Fruit fly (Drosophila melanogaster) whole organism, embryonic: ENCODE data around the gene ocn.

Experiments used
- CG1024 ChIP-seq: fragments of 200-800 bp; sonication (Bioruptor generic); IDR thresholded peaks from 2 replicates; pipeline ENCODE4 v1.3.6; 2022; ENCODE audit warnings: missing biosample characterization, missing genetic modification characterization
- CG10321 ChIP-seq: fragments of 200-800 bp; sonication (Bioruptor generic); IDR thresholded peaks from 2 replicates; pipeline ENCODE4 v1.3.6; 2022; ENCODE audit warnings: missing biosample characterization, missing genetic modification characterization
- CG10431 ChIP-seq: fragments of 200-800 bp; sonication (Bioruptor generic); optimal IDR thresholded peaks from 3 replicates; lab custom pipeline; 2018; ENCODE audit warnings: missing biosample characterization, mild to moderate bottlenecking, missing genetic modification characterization
- CG11696 ChIP-seq: fragments of 200-800 bp; sonication (Bioruptor generic); IDR thresholded peaks from 2 replicates; pipeline ENCODE4 v1.3.6; 2022; ENCODE audit warnings: missing biosample characterization, missing genetic modification characterization
- CG1233 ChIP-seq: fragments of 200-800 bp; sonication (Bioruptor generic); optimal IDR thresholded peaks from 4 replicates; lab custom pipeline; 2018; ENCODE audit warnings: missing biosample characterization, mild to moderate bottlenecking, missing genetic modification characterization
- CG13624 ChIP-seq: fragments of 200-800 bp; sonication (Bioruptor generic); optimal IDR thresholded peaks from 2 replicates; lab custom pipeline; 2016; ENCODE audit warnings: missing biosample characterization, missing genetic modification characterization
- CG14860 ChIP-seq: fragments of 200-800 bp; sonication (Bioruptor generic); IDR thresholded peaks from 3 replicates; pipeline ENCODE4 v1.3.6; 2022; ENCODE audit warnings: missing biosample characterization, missing genetic modification characterization; ENCODE audit not compliant: partially characterized antibody
- CG15269 ChIP-seq: fragments of 200-800 bp; sonication (Bioruptor generic); optimal IDR thresholded peaks from 2 replicates; lab custom pipeline; 2018; ENCODE audit warnings: missing biosample characterization, mild to moderate bottlenecking, missing genetic modification characterization, moderate library complexity
- CG1602 ChIP-seq: fragments of 200-800 bp; sonication (Bioruptor generic); optimal IDR thresholded peaks from 3 replicates; lab custom pipeline; 2016; ENCODE audit warnings: missing biosample characterization, missing genetic modification characterization
- CG17328 ChIP-seq: fragments of 200-800 bp; sonication (Bioruptor generic); IDR thresholded peaks from 2 replicates; pipeline ENCODE4 v1.3.6; 2022; ENCODE audit warnings: missing biosample characterization, missing genetic modification characterization
- CG2199 ChIP-seq: fragments of 200-800 bp; sonication (Bioruptor generic); IDR thresholded peaks from 3 replicates; pipeline ENCODE4 v1.3.6; 2022; ENCODE audit warnings: missing biosample characterization, missing genetic modification characterization
- CG3065 ChIP-seq: fragments of 200-800 bp; sonication (Bioruptor generic); optimal IDR thresholded peaks from 2 replicates; lab custom pipeline; 2016; ENCODE audit warnings: missing biosample characterization, missing genetic modification characterization
- CG34224 ChIP-seq: fragments of 200-800 bp; sonication (Bioruptor generic); IDR thresholded peaks from 3 replicates; pipeline ENCODE4 v1.3.6; 2022; ENCODE audit warnings: missing biosample characterization, missing genetic modification characterization; ENCODE audit not compliant: partially characterized antibody
- CG4424 ChIP-seq: fragments of 200-800 bp; sonication (Bioruptor generic); optimal IDR thresholded peaks from 3 replicates; lab custom pipeline; 2016; ENCODE audit warnings: missing biosample characterization, missing genetic modification characterization
- CG4730 ChIP-seq: fragments of 200-800 bp; sonication (Bioruptor generic); IDR thresholded peaks from 2 replicates; pipeline ENCODE4 v1.3.6; 2022; ENCODE audit warnings: missing biosample characterization, missing genetic modification characterization
- CG5953 ChIP-seq: fragments of 200-800 bp; sonication (Bioruptor generic); IDR thresholded peaks from 2 replicates; pipeline ENCODE4 v1.3.6; 2022; ENCODE audit warnings: missing biosample characterization, missing genetic modification characterization
- CG7786 ChIP-seq: fragments of 200-800 bp; sonication (Bioruptor generic); optimal IDR thresholded peaks from 2 replicates; lab custom pipeline; 2016; ENCODE audit warnings: missing biosample characterization, missing genetic modification characterization
- CG8765 ChIP-seq: fragments of 200-800 bp; sonication (Bioruptor generic); IDR thresholded peaks from 2 replicates; pipeline ENCODE4 v1.3.6; 2022; ENCODE audit warnings: missing biosample characterization, missing genetic modification characterization
- CG9797 ChIP-seq: fragments of 200-800 bp; sonication (Bioruptor generic); optimal IDR thresholded peaks from 3 replicates; lab custom pipeline; 2018; ENCODE audit warnings: missing biosample characterization, mild to moderate bottlenecking, missing genetic modification characterization
- CG9932 ChIP-seq: fragments of 200-800 bp; sonication (Bioruptor generic); IDR thresholded peaks from 2 replicates; pipeline ENCODE4 v1.3.6; 2022; ENCODE audit warnings: missing biosample characterization, missing genetic modification characterization
- CHES-1-like ChIP-seq: fragments of 200-800 bp; sonication (Bioruptor generic); optimal IDR thresholded peaks from 2 replicates; lab custom pipeline; 2016; ENCODE audit warnings: missing biosample characterization, missing genetic modification characterization
- CoRest ChIP-seq: fragments of 200-800 bp; sonication (Bioruptor generic); optimal IDR thresholded peaks from 3 replicates; lab custom pipeline; 2018; ENCODE audit warnings: missing biosample characterization, mild to moderate bottlenecking, missing genetic modification characterization, moderate library complexity
- D ChIP-seq, 2 experiments: fragments of 200-800 bp in 1 of 2; fragments of >200 bp in 1 of 2; sonication (Bioruptor generic) in 1 of 2; optimal IDR thresholded peaks; 2 replicates in 1 of 2; 3 replicates in 1 of 2; lab custom pipeline; 2017; ENCODE audit warnings: mild to moderate bottlenecking in 1 of 2, missing biosample characterization in 1 of 2, missing genetic modification characterization in 1 of 2, missing genetic modification reagents in 1 of 2
- Dip2 ChIP-seq: fragments of 200-800 bp; sonication (Bioruptor generic); IDR thresholded peaks from 2 replicates; pipeline ENCODE4 v1.3.6; 2022; ENCODE audit warnings: missing biosample characterization, missing genetic modification characterization
- Dref ChIP-seq: fragments of 200-800 bp; sonication (Bioruptor generic); IDR thresholded peaks from 2 replicates; pipeline ENCODE4 v1.3.6; 2022; ENCODE audit warnings: missing biosample characterization, missing genetic modification characterization
- HLHmδ ChIP-seq: fragments of 200-800 bp; sonication (Bioruptor generic); optimal IDR thresholded peaks from 2 replicates; lab custom pipeline; 2018; ENCODE audit warnings: missing biosample characterization, mild to moderate bottlenecking, missing genetic modification characterization, moderate library complexity
- Jarid2 ChIP-seq: fragments of 200-800 bp; sonication (Bioruptor generic); optimal IDR thresholded peaks from 3 replicates; lab custom pipeline; 2017; ENCODE audit warnings: mild to moderate bottlenecking, missing biosample characterization, missing genetic modification reagents, missing genetic modification characterization
- MESR4 ChIP-seq: fragments of 200-800 bp; sonication (Bioruptor generic); optimal IDR thresholded peaks from 2 replicates; lab custom pipeline; 2018; ENCODE audit warnings: missing biosample characterization, mild to moderate bottlenecking, missing genetic modification characterization, moderate library complexity
- Max ChIP-seq: fragments of 200-800 bp; sonication (Bioruptor generic); optimal IDR thresholded peaks from 2 replicates; lab custom pipeline; 2016; ENCODE audit warnings: missing biosample characterization, mild to moderate bottlenecking, missing genetic modification characterization
- Myb ChIP-seq: fragments of 200-800 bp; sonication (Bioruptor generic); optimal IDR thresholded peaks from 2 replicates; lab custom pipeline; 2016; ENCODE audit warnings: missing biosample characterization, missing genetic modification characterization
- NC2α ChIP-seq: fragments of 200-800 bp; sonication (Bioruptor generic); optimal IDR thresholded peaks from 2 replicates; lab custom pipeline; 2016; ENCODE audit warnings: missing biosample characterization, missing genetic modification characterization
- Rfx ChIP-seq: fragments of 200-800 bp; sonication (Bioruptor generic); IDR thresholded peaks from 2 replicates; pipeline ENCODE4 v1.3.6; 2022; ENCODE audit warnings: missing biosample characterization, missing genetic modification characterization
- Spps ChIP-seq: fragments of 200-800 bp; sonication (Bioruptor generic); optimal IDR thresholded peaks from 2 replicates; lab custom pipeline; 2018; ENCODE audit warnings: missing biosample characterization, mild to moderate bottlenecking, missing genetic modification characterization
- Usf ChIP-seq: fragments of 200-800 bp; sonication (Bioruptor generic); optimal IDR thresholded peaks from 2 replicates; lab custom pipeline; 2017; ENCODE audit warnings: missing genotype, missing biosample characterization, missing genetic modification characterization
- amos ChIP-seq: fragments of 200-800 bp; sonication (Bioruptor generic); IDR thresholded peaks from 2 replicates; pipeline ENCODE4 v1.3.6; 2022; ENCODE audit warnings: missing biosample characterization, missing genetic modification characterization; ENCODE audit not compliant: partially characterized antibody
- bab2 ChIP-seq: fragments of 200-800 bp; sonication (Bioruptor generic); optimal IDR thresholded peaks from 2 replicates; lab custom pipeline; 2016; ENCODE audit warnings: missing biosample characterization, missing genetic modification characterization
- crp ChIP-seq, 2 experiments: fragments of 200-800 bp; sonication (Bioruptor generic); optimal IDR thresholded peaks; 2 replicates in 1 of 2; 3 replicates in 1 of 2; lab custom pipeline; 2017; ENCODE audit warnings: missing biosample characterization in 2 of 2, missing genetic modification characterization in 2 of 2, mild to moderate bottlenecking in 1 of 2, moderate library complexity in 1 of 2
- dm ChIP-seq: fragments of 200-800 bp; sonication (Bioruptor generic); optimal IDR thresholded peaks from 3 replicates; lab custom pipeline; 2016; ENCODE audit warnings: missing biosample characterization, missing genetic modification characterization
- dmrt99B ChIP-seq: fragments of 200-800 bp; sonication (Bioruptor generic); optimal IDR thresholded peaks from 2 replicates; lab custom pipeline; 2018; ENCODE audit warnings: missing biosample characterization, mild to moderate bottlenecking, missing genetic modification characterization, moderate library complexity
- esg ChIP-seq: fragments of 200-800 bp; sonication (Bioruptor generic); conservative IDR thresholded peaks from 2 replicates; pipeline ENCODE4 v1.3.6; 2022; ENCODE audit warnings: missing biosample characterization, missing genetic modification characterization
- nerfin-2 ChIP-seq: fragments of 200-800 bp; sonication (Bioruptor generic); IDR thresholded peaks from 2 replicates; pipeline ENCODE4 v1.3.6; 2022; ENCODE audit warnings: missing biosample characterization, missing genetic modification characterization; ENCODE audit not compliant: partially characterized antibody
- oc ChIP-seq: fragments of 200-800 bp; sonication (Bioruptor generic); optimal IDR thresholded peaks from 2 replicates; lab custom pipeline; 2018; ENCODE audit warnings: missing biosample characterization, mild to moderate bottlenecking, missing genetic modification characterization, moderate library complexity
- pho ChIP-seq: fragments of 200-800 bp; sonication (Bioruptor generic); optimal IDR thresholded peaks from 2 replicates; lab custom pipeline; 2016; ENCODE audit warnings: missing biosample characterization, missing genetic modification characterization
- pita ChIP-seq: fragments of 200-800 bp; sonication (Bioruptor generic); optimal IDR thresholded peaks from 2 replicates; lab custom pipeline; 2017; ENCODE audit warnings: missing biosample characterization, mild to moderate bottlenecking, missing genetic modification characterization
- psq ChIP-seq: fragments of 200-800 bp; sonication (Bioruptor generic); optimal IDR thresholded peaks from 2 replicates; lab custom pipeline; 2017; ENCODE audit warnings: missing biosample characterization, missing genetic modification characterization
- pzg ChIP-seq: fragments of 200-800 bp; sonication (Bioruptor generic); optimal IDR thresholded peaks from 3 replicates; lab custom pipeline; 2018; ENCODE audit warnings: missing biosample characterization, mild to moderate bottlenecking, missing genetic modification characterization, moderate library complexity
- sens ChIP-seq: fragments of 200-800 bp; sonication (Bioruptor generic); peaks from one replicate; lab custom pipeline; 2016; ENCODE audit warnings: missing biosample characterization, missing genetic modification characterization
- tna ChIP-seq: fragments of 200-800 bp; sonication (Bioruptor generic); IDR thresholded peaks from 2 replicates; pipeline ENCODE4 v1.3.6; 2022; ENCODE audit warnings: missing biosample characterization, missing genetic modification characterization; ENCODE audit not compliant: partially characterized antibody
- tx ChIP-seq: fragments of 200-800 bp; sonication (Bioruptor generic); optimal IDR thresholded peaks from 2 replicates; lab custom pipeline; 2016; ENCODE audit warnings: missing biosample characterization, missing genetic modification characterization

Gene ocn

DNA sequence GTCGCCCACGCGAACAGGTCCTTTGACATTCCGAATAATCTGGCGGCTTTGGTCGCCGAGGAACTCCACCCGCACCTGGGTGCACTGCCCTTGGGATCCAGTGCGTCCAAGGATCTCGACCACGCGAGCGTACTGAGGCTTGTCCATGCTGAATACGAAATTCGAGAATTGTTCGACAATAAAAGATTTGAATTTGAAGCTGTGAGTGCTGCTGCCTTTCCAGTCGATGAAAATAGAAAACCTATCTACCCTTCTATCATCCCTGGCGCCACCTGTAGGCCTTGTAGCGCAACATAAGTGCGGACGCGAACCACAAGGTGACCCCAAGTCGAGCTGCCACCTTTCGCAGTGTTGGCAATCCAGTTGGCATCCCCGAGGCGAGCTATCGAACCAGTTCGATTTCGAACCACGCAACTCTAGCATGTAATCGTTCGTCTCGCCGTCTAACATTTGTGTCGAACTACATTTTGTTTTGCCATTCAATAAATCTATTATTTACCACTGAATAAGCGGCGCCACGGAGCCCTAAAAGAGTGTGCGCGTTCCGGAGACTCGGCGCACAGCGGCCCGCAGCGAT is 15.0 kb downstream of the ocn start, which contains the start of the genes RpS28a and Axn (continued):
- peak; percentile 85 for TF ChIP-seq pita (GFP tag; lab: Kevin White, UChicago)
- 0 out of 3 replicates have a peak, but pooled peaks have one; percentile 10 for TF ChIP-seq CG34224 (GFP tag; lab: Robert Waterston, UW)
- TF ChIP-seq CG15269 (tag; lab: Kevin White, UChicago), result no peak
- no peak for TF ChIP-seq Jarid2 (GFP tag; lab: Kevin White, UChicago)
- TF ChIP-seq Usf (GFP tag; lab: Kevin White, UChicago), result no peak
- TF ChIP-seq MESR4 (GFP tag; lab: Kevin White, UChicago), result peak; percentile 94
- no peak for TF ChIP-seq NC2α (GFP tag; lab: Kevin White, UChicago)
- no peak for TF ChIP-seq CG4730
- peak; percentile 49 for TF ChIP-seq CHES-1-like (GFP tag; lab: Kevin White, UChicago)
- peak; percentile 81 for TF ChIP-seq D (optimal IDR thresholded peaks at IDR 0.05; lab: Kevin White, UChicago)
- no peak for TF ChIP-seq D (GFP tag; optimal IDR thresholded peaks at IDR 0.05; lab: Kevin White, UChicago)
- TF ChIP-seq amos (GFP tag; lab: Robert Waterston, UW), result peak; percentile 65; the same call in 1 of the 2 replicates
- TF ChIP-seq psq (GFP tag; lab: Kevin White, UChicago), result no peak
- TF ChIP-seq CG10321 (GFP tag; lab: Robert Waterston, UW), result 0 out of 2 replicates have a peak, but pooled peaks have one; percentile 6
- TF ChIP-seq HLHmδ (GFP tag; lab: Kevin White, UChicago), result peak; percentile 64
- no peak for TF ChIP-seq Spps
- no peak for TF ChIP-seq esg (GFP tag; lab: Robert Waterston, UW)
- no peak; the same call in 1 of the 2 replicates for TF ChIP-seq tna (GFP tag; lab: Robert Waterston, UW)
- peak; percentile 48 for TF ChIP-seq Rfx (GFP tag; lab: Robert Waterston, UW)
- TF ChIP-seq CG11696 (GFP tag; lab: Robert Waterston, UW), result no peak
- no peak for TF ChIP-seq oc
- peak; percentile 98 for TF ChIP-seq Dref
- peak; percentile 98 for TF ChIP-seq pzg (GFP tag; lab: Kevin White, UChicago)
- no peak for TF ChIP-seq CG17328 (GFP tag; lab: Robert Waterston, UW)
- TF ChIP-seq CoRest (tag; lab: Kevin White, UChicago), result peak; percentile 19
- peak; percentile 18 for TF ChIP-seq bab2 (GFP tag; lab: Kevin White, UChicago)
- peak; percentile 57 for TF ChIP-seq Myb (GFP tag; lab: Kevin White, UChicago)
- TF ChIP-seq tx (GFP tag; lab: Kevin White, UChicago), result no peak
- no peak for TF ChIP-seq CG1233 (GFP tag; lab: Kevin White, UChicago)
- no peak for TF ChIP-seq CG5953 (GFP tag; lab: Robert Waterston, UW)
- no peak for TF ChIP-seq CG3065 (GFP tag; lab: Kevin White, UChicago)
- no peak for TF ChIP-seq dmrt99B
- no peak for TF ChIP-seq Max
- TF ChIP-seq CG7786 (GFP tag; lab: Kevin White, UChicago), result no peak
- TF ChIP-seq CG1602 (GFP tag; lab: Kevin White, UChicago), result no peak
- no peak for TF ChIP-seq CG4424
- TF ChIP-seq CG1024 (GFP tag; lab: Robert Waterston, UW), result no peak
- TF ChIP-seq CG10431 (GFP tag; lab: Kevin White, UChicago), result peak; percentile 6
- TF ChIP-seq CG2199 (GFP tag; lab: Robert Waterston, UW), result no peak
- TF ChIP-seq CG14860, result no peak; the same call in 2 of the 3 replicates
- TF ChIP-seq pho, result no peak
- peak; percentile 77 for TF ChIP-seq sens (GFP tag; lab: Kevin White, UChicago)
- TF ChIP-seq CG13624, result peak; percentile 28
- TF ChIP-seq Dip2 (GFP tag; lab: Robert Waterston, UW), result no peak
- peak; percentile 43 for TF ChIP-seq CG9797
- no peak for TF ChIP-seq CG8765
- TF ChIP-seq crp (GFP tag; optimal IDR thresholded peaks at IDR 0.05; lab: Kevin White, UChicago), result peak in 1 of 2 experiments; percentile 54
- TF ChIP-seq CG9932, result peak; percentile 65
- peak; percentile 32 for TF ChIP-seq dm (GFP tag; lab: Kevin White, UChicago)
- 0 out of 2 replicates have a peak, but pooled peaks have one; percentile 7 for TF ChIP-seq nerfin-2
